Fruit fly (Drosophila melanogaster): ENCODE measurements around the gene PlexA.

dm6 chr4:979634-980474 is 47.0 kb downstream of the PlexA start:
- TF ChIP-seq ttk (optimal IDR thresholded peaks at IDR 0.05): no peak
- no peak for TF ChIP-seq psq (optimal IDR thresholded peaks at IDR 0.05)
- TF ChIP-seq Sin3A (optimal IDR thresholded peaks at IDR 0.05): no peak
- no peak for TF ChIP-seq Myc (optimal IDR thresholded peaks at IDR 0.05)
- no peak for TF ChIP-seq insv (optimal IDR thresholded peaks at IDR 0.05)
- TF ChIP-seq h (optimal IDR thresholded peaks at IDR 0.05): no peak
